Worm (Caenorhabditis elegans): ENCODE results near the gene C30G4.4.

The C30G4.4 gene

ce11 chrX:17080635-17081376, 8.8 kb upstream of the C30G4.4 start, which contains the start of the genes irld-23 and C08A9.10:
Gene irld-23 (minus strand): TSS chrX:17080685.
Gene C08A9.10 (plus strand): TSS chrX:17081179.
- TF ChIP-seq klf-2 (GFP tag; conservative IDR thresholded peaks at IDR 0.05) (no peak), ztf-29 (GFP tag; IDR thresholded peaks at IDR 0.05) (no peak), med-1 (GFP tag; optimal IDR thresholded peaks at IDR 0.05; ENCODE audit: insufficient read depth) (no peak), T22C8.4 (GFP tag; IDR thresholded peaks at IDR 0.05) (no peak), flt-1 (GFP tag; IDR thresholded peaks at IDR 0.05) (no peak), cog-1 (tag; optimal IDR thresholded peaks at IDR 0.05) (no peak), ztf-23 (GFP tag; IDR thresholded peaks at IDR 0.05) (no peak), tab-1 (GFP tag; IDR thresholded peaks at IDR 0.05) (no peak), ref-1 (GFP tag; conservative IDR thresholded peaks at IDR 0.05) (no peak)

- TF ChIP-seq flt-1 (GFP tag; IDR thresholded peaks at IDR 0.05), result no peak
- TF ChIP-seq ref-1 (GFP tag; conservative IDR thresholded peaks at IDR 0.05), result no peak
- TF ChIP-seq cog-1 (tag; optimal IDR thresholded peaks at IDR 0.05), result no peak
- TF ChIP-seq klf-2 (GFP tag; conservative IDR thresholded peaks at IDR 0.05), result no peak
- no peak for TF ChIP-seq med-1 (GFP tag; optimal IDR thresholded peaks at IDR 0.05; ENCODE audit: insufficient read depth)
- no peak for TF ChIP-seq T22C8.4 (GFP tag; IDR thresholded peaks at IDR 0.05)
- no peak for TF ChIP-seq tab-1 (GFP tag; IDR thresholded peaks at IDR 0.05)
- TF ChIP-seq ztf-29 (GFP tag; IDR thresholded peaks at IDR 0.05), result no peak
- no peak for TF ChIP-seq ztf-23 (GFP tag; IDR thresholded peaks at IDR 0.05)
Measured at ce11 chrX:17070495-17070894, 1.5 kb downstream of the C30G4.4 start.

- TF ChIP-seq flt-1 (GFP tag; IDR thresholded peaks at IDR 0.05) (no peak), med-1 (GFP tag; optimal IDR thresholded peaks at IDR 0.05; ENCODE audit: insufficient read depth) (no peak), T22C8.4 (GFP tag; IDR thresholded peaks at IDR 0.05) (no peak), tab-1 (GFP tag; IDR thresholded peaks at IDR 0.05) (no peak)
Measured at ce11 chrX:17066937-17067336, 5.1 kb downstream of the C30G4.4 start.

ce11 chrX:17064820-17065219, 7.2 kb downstream of the C30G4.4 start:
- TF ChIP-seq klf-2 (GFP tag; conservative IDR thresholded peaks at IDR 0.05) (no peak), T22C8.4 (GFP tag; IDR thresholded peaks at IDR 0.05) (no peak), ztf-23 (GFP tag; IDR thresholded peaks at IDR 0.05) (no peak), flt-1 (GFP tag; IDR thresholded peaks at IDR 0.05) (no peak), tab-1 (GFP tag; IDR thresholded peaks at IDR 0.05) (no peak), med-1 (GFP tag; optimal IDR thresholded peaks at IDR 0.05; ENCODE audit: insufficient read depth) (no peak)

- TF ChIP-seq klf-2 (GFP tag; conservative IDR thresholded peaks at IDR 0.05) (no peak), cog-1 (tag; optimal IDR thresholded peaks at IDR 0.05) (no peak), flt-1 (GFP tag; IDR thresholded peaks at IDR 0.05) (no peak), ztf-23 (GFP tag; IDR thresholded peaks at IDR 0.05) (no peak), ref-1 (GFP tag; conservative IDR thresholded peaks at IDR 0.05) (no peak), tab-1 (GFP tag; IDR thresholded peaks at IDR 0.05) (no peak), med-1 (GFP tag; optimal IDR thresholded peaks at IDR 0.05; ENCODE audit: insufficient read depth) (no peak)
Measured at ce11 chrX:17063749-17064252, 8.2 kb downstream of the C30G4.4 start.

ce11 chrX:17062165-17062564, 9.8 kb downstream of the C30G4.4 start:
- no peak for TF ChIP-seq flt-1 (GFP tag; IDR thresholded peaks at IDR 0.05)
- TF ChIP-seq ztf-23 (GFP tag; IDR thresholded peaks at IDR 0.05), result no peak
- TF ChIP-seq cog-1 (tag; optimal IDR thresholded peaks at IDR 0.05), result no peak
- TF ChIP-seq klf-2 (GFP tag; conservative IDR thresholded peaks at IDR 0.05), result no peak
- TF ChIP-seq T22C8.4 (GFP tag; IDR thresholded peaks at IDR 0.05), result no peak
- no peak for TF ChIP-seq med-1 (GFP tag; optimal IDR thresholded peaks at IDR 0.05; ENCODE audit: insufficient read depth)
- TF ChIP-seq tab-1 (GFP tag; IDR thresholded peaks at IDR 0.05), result no peak
- no peak for TF ChIP-seq ztf-29 (GFP tag; IDR thresholded peaks at IDR 0.05)
- no peak for TF ChIP-seq ref-1 (GFP tag; conservative IDR thresholded peaks at IDR 0.05)

ce11 chrX:17059760-17060159, 12.2 kb downstream of the C30G4.4 start:
- no peak for TF ChIP-seq cog-1 (tag; optimal IDR thresholded peaks at IDR 0.05)
- no peak for TF ChIP-seq tab-1 (GFP tag; IDR thresholded peaks at IDR 0.05)
- no peak for TF ChIP-seq ztf-29 (GFP tag; IDR thresholded peaks at IDR 0.05)
- TF ChIP-seq ref-1 (GFP tag; conservative IDR thresholded peaks at IDR 0.05), result no peak
- TF ChIP-seq flt-1 (GFP tag; IDR thresholded peaks at IDR 0.05), result no peak
- no peak for TF ChIP-seq klf-2 (GFP tag; conservative IDR thresholded peaks at IDR 0.05)
- no peak for TF ChIP-seq ztf-23 (GFP tag; IDR thresholded peaks at IDR 0.05)
- no peak for TF ChIP-seq med-1 (GFP tag; optimal IDR thresholded peaks at IDR 0.05; ENCODE audit: insufficient read depth)
- TF ChIP-seq T22C8.4 (GFP tag; IDR thresholded peaks at IDR 0.05), result no peak

ce11 chrX:17058340-17058739, 13.6 kb downstream of the C30G4.4 start:
- TF ChIP-seq ztf-23 (GFP tag; IDR thresholded peaks at IDR 0.05) (0 out of 2 replicates have a peak, but pooled peaks have one; percentile 25), tab-1 (GFP tag; IDR thresholded peaks at IDR 0.05) (no peak), ztf-29 (GFP tag; IDR thresholded peaks at IDR 0.05) (no peak), T22C8.4 (GFP tag; IDR thresholded peaks at IDR 0.05) (no peak), med-1 (GFP tag; optimal IDR thresholded peaks at IDR 0.05; ENCODE audit: insufficient read depth) (no peak), klf-2 (GFP tag; conservative IDR thresholded peaks at IDR 0.05) (no peak), cog-1 (tag; optimal IDR thresholded peaks at IDR 0.05) (no peak)

- TF ChIP-seq ztf-23 (GFP tag; IDR thresholded peaks at IDR 0.05) (no peak), klf-2 (GFP tag; conservative IDR thresholded peaks at IDR 0.05) (no peak), med-1 (GFP tag; optimal IDR thresholded peaks at IDR 0.05; ENCODE audit: insufficient read depth) (no peak), cog-1 (tag; optimal IDR thresholded peaks at IDR 0.05) (no peak), tab-1 (GFP tag; IDR thresholded peaks at IDR 0.05) (no peak), flt-1 (GFP tag; IDR thresholded peaks at IDR 0.05) (no peak), ref-1 (GFP tag; conservative IDR thresholded peaks at IDR 0.05) (no peak), T22C8.4 (GFP tag; IDR thresholded peaks at IDR 0.05) (no peak), ztf-29 (GFP tag; IDR thresholded peaks at IDR 0.05) (no peak)
Measured at ce11 chrX:17055836-17056783, 15.9 kb downstream of the C30G4.4 start.
